Worm (Caenorhabditis elegans) whole organism, L4/young adult: ENCODE results near the gene puf-9.

Source experiments
- W03F9.2 ChIP-seq: fragments of 150-350 bp; optimal IDR thresholded peaks from 2 replicates; lab custom pipeline; 2014; ENCODE audit warnings: missing biosample characterization, missing genetic modification characterization
- dao-5 ChIP-seq: sonication (generic microtip); optimal IDR thresholded peaks from 2 replicates; lab custom pipeline; 2016; ENCODE audit warnings: missing genotype, missing genetic modification characterization, moderate library complexity, missing compliant biosample characterization

Gene puf-9

ce11 chrX:5885565-5885964 is 44.2 kb downstream of the puf-9 start, which contains the start of gene flp-7:
Gene flp-7, plus strand, starts transcription at chrX:5885865.
- TF ChIP-seq W03F9.2 (tag; lab: Kevin White, UChicago): no peak

- TF ChIP-seq dao-5: no peak
Observed at ce11 chrX:5890080-5890479, 48.7 kb downstream of the puf-9 start, which contains the start of gene F49E10.2. Gene F49E10.2, plus strand, starts transcription at chrX:5890380.
